Fruit fly (Drosophila melanogaster): ENCODE measurements around the gene CG7044.

Gene CG7044

DNA sequence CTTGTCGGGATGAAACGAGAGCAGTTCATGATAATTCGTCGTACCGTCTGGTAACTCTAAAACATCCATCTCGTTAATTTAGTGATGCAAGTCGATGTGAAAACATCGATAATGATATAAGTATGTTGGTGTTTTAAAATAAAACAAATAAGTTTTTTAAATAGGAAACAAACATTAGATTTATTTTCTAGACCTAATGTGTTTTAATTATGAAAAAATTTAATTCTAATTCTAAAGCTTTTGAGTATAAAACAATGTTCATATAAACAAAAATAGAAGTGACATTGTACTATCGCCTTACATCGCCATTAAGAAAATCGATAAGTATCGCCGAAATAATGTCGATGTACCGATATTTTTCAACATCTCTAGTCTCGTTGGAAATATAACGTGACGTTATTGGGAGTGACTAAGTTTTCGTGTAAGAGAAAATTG is 9.5 kb upstream of the CG7044 start, which contains the start of gene Rab11 (continued):
- TF ChIP-seq pita (GFP tag; optimal IDR thresholded peaks at IDR 0.05) (no peak), Mes4 (GFP tag; optimal IDR thresholded peaks at IDR 0.05) (no peak), Sin3A (optimal IDR thresholded peaks at IDR 0.05) (peak; percentile 23), gro (GFP tag; optimal IDR thresholded peaks at IDR 0.05) (no peak), p53 (GFP tag; optimal IDR thresholded peaks at IDR 0.05) (no peak), CG11093 (GFP tag; IDR thresholded peaks at IDR 0.05) (no peak), sr (GFP tag; IDR thresholded peaks at IDR 0.05) (no peak), E2f2 (GFP tag; IDR thresholded peaks at IDR 0.05) (peak; percentile 64), CG7928 (GFP tag; optimal IDR thresholded peaks at IDR 0.05) (no peak), Antp (GFP tag; optimal IDR thresholded peaks at IDR 0.05) (peak; percentile 4), CG9215 (GFP tag; IDR thresholded peaks at IDR 0.05) (peak; percentile 56; the same call in 1 of the 2 replicates), ATbp (GFP tag; optimal IDR thresholded peaks at IDR 0.05) (no peak), CG10654 (GFP tag; optimal IDR thresholded peaks at IDR 0.05) (peak; percentile 9), zen2 (GFP tag; IDR thresholded peaks at IDR 0.05; ENCODE audit: partially characterized antibody) (peak; percentile 81; the same call in 1 of the 3 replicates), CG2129 (GFP tag; IDR thresholded peaks at IDR 0.05; ENCODE audit: partially characterized antibody) (peak; percentile 77), Lhr (GFP tag; optimal IDR thresholded peaks at IDR 0.05) (peak; percentile 21), CG12744 (GFP tag; optimal IDR thresholded peaks at IDR 0.05) (no peak), fd102C (GFP tag; optimal IDR thresholded peaks at IDR 0.05) (no peak), en (GFP tag; optimal IDR thresholded peaks at IDR 0.05) (no peak), Hand (GFP tag; optimal IDR thresholded peaks at IDR 0.05) (no peak), Ptx1 (GFP tag; IDR thresholded peaks at IDR 0.05) (peak; percentile 62), Drgx (GFP tag; IDR thresholded peaks at IDR 0.05) (no peak), nerfin-1 (tag; optimal IDR thresholded peaks at IDR 0.05) (no peak), CG13894 (tag; optimal IDR thresholded peaks at IDR 0.05) (peak; percentile 52), GATAe (GFP tag; conservative IDR thresholded peaks at IDR 0.05) (no peak), bab2 (GFP tag; optimal IDR thresholded peaks at IDR 0.05) (peak; percentile 28), otp (GFP tag; IDR thresholded peaks at IDR 0.05) (no peak), fd64A (GFP tag; optimal IDR thresholded peaks at IDR 0.05) (no peak), Dp (GFP tag; optimal IDR thresholded peaks at IDR 0.05) (peak; percentile 53), H15 (GFP tag; IDR thresholded peaks at IDR 0.05) (no peak), slp2 (GFP tag; optimal IDR thresholded peaks at IDR 0.05) (no peak), CG17802 (tag; optimal IDR thresholded peaks at IDR 0.05) (no peak), crol (GFP tag; IDR thresholded peaks at IDR 0.05) (no peak), CG31365 (tag; optimal IDR thresholded peaks at IDR 0.05) (no peak), ssp (GFP tag; IDR thresholded peaks at IDR 0.05) (no peak; the same call in 1 of the 2 replicates), CG13296 (GFP tag; optimal IDR thresholded peaks at IDR 0.05) (peak; percentile 22), zf30C (GFP tag; optimal IDR thresholded peaks at IDR 0.05) (no peak), CG12071 (GFP tag; optimal IDR thresholded peaks at IDR 0.05) (no peak), hth (optimal IDR thresholded peaks at IDR 0.05) (no peak), Meics (GFP tag; optimal IDR thresholded peaks at IDR 0.05) (peak; percentile 21), CG15696 (tag; optimal IDR thresholded peaks at IDR 0.05) (peak; percentile 57), tup (GFP tag; optimal IDR thresholded peaks at IDR 0.05) (no peak), Hey (tag; optimal IDR thresholded peaks at IDR 0.05) (no peak), C15 (GFP tag; IDR thresholded peaks at IDR 0.05) (no peak), sisA (GFP tag; IDR thresholded peaks at IDR 0.05) (peak; percentile 34; the same call in 1 of the 2 replicates), dimm (GFP tag; IDR thresholded peaks at IDR 0.05) (no peak), tna (GFP tag; IDR thresholded peaks at IDR 0.05; ENCODE audit: partially characterized antibody) (peak; percentile 67), esg (GFP tag; conservative IDR thresholded peaks at IDR 0.05) (no peak), CG10147 (GFP tag; optimal IDR thresholded peaks at IDR 0.05) (peak; percentile 64), CG8765 (GFP tag; IDR thresholded peaks at IDR 0.05) (0 out of 2 replicates have a peak, but pooled peaks have one; percentile 14), D19A (tag; optimal IDR thresholded peaks at IDR 0.05) (peak; percentile 6), CG6175 (GFP tag; IDR thresholded peaks at IDR 0.05) (no peak)
